Worm (Caenorhabditis elegans): Measurements from ENCODE around the gene bbs-4.

DNA sequence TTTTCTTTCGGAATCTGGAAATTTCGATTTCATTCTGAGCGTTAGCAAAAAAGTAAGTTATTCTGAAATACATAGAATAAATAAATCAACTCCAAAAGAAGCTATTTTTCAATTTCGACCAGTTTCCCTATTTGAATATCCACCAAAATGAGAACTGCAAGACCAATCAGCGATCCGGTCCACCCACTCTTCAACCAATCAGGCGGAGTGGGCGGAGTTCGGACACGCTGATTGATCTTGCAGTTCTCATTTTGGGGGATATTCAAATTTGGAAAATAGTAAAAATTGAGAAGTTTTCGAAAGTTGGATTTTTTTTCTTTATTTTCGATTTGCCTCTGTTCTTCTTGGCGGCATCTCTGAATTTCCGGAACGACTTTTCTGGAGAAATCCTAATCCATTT, 41.1 kb downstream of the bbs-4 start:
- no peak for TF ChIP-seq nhr-6 (tag; optimal IDR thresholded peaks at IDR 0.05)
- no peak for TF ChIP-seq aha-1 (tag)
- TF ChIP-seq egl-43 (GFP tag; IDR thresholded peaks at IDR 0.05): no peak
- TF ChIP-seq skn-1 (tag; optimal IDR thresholded peaks at IDR 0.05): no peak

Data from whole organism, L4 larva.